Worm (Caenorhabditis elegans) whole organism, mixed stage, embryonic: ENCODE results near the gene F41G3.3.
"Not testable (repeated sequence)": the region's sequence is repeated elsewhere in the genome, so short reads cannot be mapped to it uniquely, and the experiment has no call there.

Experiments
- M03D4.4 ChIP-seq: sonication (generic microtip); optimal IDR thresholded peaks from 2 replicates; lab custom pipeline; 2017; ENCODE audit warnings: mild to moderate bottlenecking, missing genetic modification characterization, missing compliant biosample characterization
- bed-3 ChIP-seq: fragments of 200-800 bp; sonication (Bioruptor generic); optimal IDR thresholded peaks from 3 replicates; lab custom pipeline; 2018; ENCODE audit warnings: mild to moderate bottlenecking, missing genetic modification characterization, moderate library complexity, missing compliant biosample characterization
- ceh-39 ChIP-seq: fragments of 150-350 bp; optimal IDR thresholded peaks from 2 replicates; lab custom pipeline; 2014; ENCODE audit warnings: missing biosample characterization, missing genetic modification characterization
- ceh-43 ChIP-seq: fragments of 200-800 bp; sonication (Bioruptor generic); optimal IDR thresholded peaks from 2 replicates; lab custom pipeline; 2018; ENCODE audit warnings: mild to moderate bottlenecking, missing genetic modification characterization, moderate library complexity, missing compliant biosample characterization
- ces-1 ChIP-seq: fragments of 150-350 bp; optimal IDR thresholded peaks from 2 replicates; lab custom pipeline; 2014; ENCODE audit warnings: missing biosample characterization, missing genetic modification reagents, missing genetic modification characterization
- drap-1 ChIP-seq: fragments of 200-800 bp; sonication (Bioruptor generic); optimal IDR thresholded peaks from 3 replicates; lab custom pipeline; 2018; ENCODE audit warnings: mild to moderate bottlenecking, missing genetic modification characterization, missing compliant biosample characterization
- elt-1 ChIP-seq: sonication (generic microtip); optimal IDR thresholded peaks from 2 replicates; lab custom pipeline; 2017; ENCODE audit warnings: missing genetic modification characterization, mild to moderate bottlenecking, missing compliant biosample characterization, antibody characterized with exemption, moderate library complexity, borderline replicate concordance; ENCODE audit not compliant: insufficient read depth
- ham-2 ChIP-seq: fragments of 200-800 bp; sonication (Bioruptor generic); optimal IDR thresholded peaks from 2 replicates; lab custom pipeline; 2018; ENCODE audit warnings: mild to moderate bottlenecking, missing genetic modification characterization, missing compliant biosample characterization
- hlh-1 ChIP-seq: fragments of 150-350 bp; optimal IDR thresholded peaks from 2 replicates; lab custom pipeline; 2014; ENCODE audit warnings: missing biosample characterization, missing genetic modification reagents, missing genetic modification characterization
- lin-13 ChIP-seq: fragments of 150-350 bp; optimal IDR thresholded peaks from 2 replicates; lab custom pipeline; 2014; ENCODE audit warnings: missing biosample characterization, missing genetic modification characterization
- lin-32 ChIP-seq: fragments of 200-800 bp; sonication (Bioruptor generic); optimal IDR thresholded peaks from 2 replicates; lab custom pipeline; 2018; ENCODE audit warnings: mild to moderate bottlenecking, missing genetic modification characterization, missing compliant biosample characterization
- lsy-2 ChIP-seq: fragments of 150-350 bp; optimal IDR thresholded peaks from 2 replicates; lab custom pipeline; 2014; ENCODE audit warnings: missing biosample characterization, missing genetic modification characterization
- mab-5 ChIP-seq: fragments of 150-350 bp; optimal IDR thresholded peaks from 2 replicates; lab custom pipeline; 2014; ENCODE audit warnings: missing biosample characterization, missing genetic modification characterization
- mep-1 ChIP-seq: fragments of 150-350 bp; optimal IDR thresholded peaks from 2 replicates; lab custom pipeline; 2017; ENCODE audit warnings: missing biosample characterization, missing genetic modification reagents, missing genetic modification characterization, inconsistent platforms
- nhr-2 ChIP-seq: fragments of 150-350 bp; optimal IDR thresholded peaks from 2 replicates; lab custom pipeline; 2014; ENCODE audit warnings: missing biosample characterization, missing genetic modification characterization
- nhr-237 ChIP-seq: fragments of 150-350 bp; optimal IDR thresholded peaks from 2 replicates; lab custom pipeline; 2014; ENCODE audit warnings: missing biosample characterization, missing genetic modification characterization
- nhr-28 ChIP-seq: fragments of 150-350 bp; optimal IDR thresholded peaks from 2 replicates; lab custom pipeline; 2014; ENCODE audit warnings: missing biosample characterization, missing genetic modification characterization
- nhr-76 ChIP-seq: sonication (generic microtip); optimal IDR thresholded peaks from 2 replicates; lab custom pipeline; 2017; ENCODE audit warnings: missing biosample characterization, missing genetic modification characterization
- pha-4 ChIP-seq: fragments of 150-350 bp; optimal IDR thresholded peaks from 2 replicates; lab custom pipeline; 2018; ENCODE audit warnings: missing biosample characterization, missing genetic modification reagents, missing genetic modification characterization
- sem-2 ChIP-seq: fragments of 200-800 bp; sonication (Bioruptor generic); optimal IDR thresholded peaks from 2 replicates; lab custom pipeline; 2018; ENCODE audit warnings: mild to moderate bottlenecking, missing genetic modification characterization, missing compliant biosample characterization
- snpc-4 ChIP-seq: fragments of 150-350 bp; optimal IDR thresholded peaks from 2 replicates; lab custom pipeline; 2014; ENCODE audit warnings: missing biosample characterization, missing genetic modification characterization
- sptf-1 ChIP-seq: sonication (generic microtip); optimal IDR thresholded peaks from 2 replicates; lab custom pipeline; 2017; ENCODE audit warnings: mild to moderate bottlenecking, missing genetic modification characterization, moderate library complexity, missing compliant biosample characterization
- tbx-8 ChIP-seq: fragments of 200-800 bp; sonication (Bioruptor generic); optimal IDR thresholded peaks from 2 replicates; lab custom pipeline; 2018; ENCODE audit warnings: mild to moderate bottlenecking, missing genetic modification characterization, moderate library complexity, missing compliant biosample characterization
- unc-120 ChIP-seq: sonication (generic microtip); optimal IDR thresholded peaks from 2 replicates; lab custom pipeline; 2017; ENCODE audit warnings: missing genetic modification characterization, missing compliant biosample characterization; ENCODE audit not compliant: poor library complexity, severe bottlenecking
- unc-39 ChIP-seq: fragments of 150-350 bp; optimal IDR thresholded peaks from 2 replicates; lab custom pipeline; 2014; ENCODE audit warnings: missing biosample characterization, missing genetic modification characterization
- unc-62 ChIP-seq: fragments of 150-350 bp; optimal IDR thresholded peaks from 2 replicates; lab custom pipeline; 2014; ENCODE audit warnings: missing biosample characterization, missing genetic modification reagents, missing genetic modification characterization
- zip-8 ChIP-seq: fragments of 150-350 bp; optimal IDR thresholded peaks from 2 replicates; lab custom pipeline; 2014; ENCODE audit warnings: missing biosample characterization, missing genetic modification characterization

F41G3.3 gene

ce11 chrII:6764734-6765133, 8.4 kb downstream of the F41G3.3 start, which contains the start of gene nlp-50:
Gene nlp-50 (plus strand): TSS chrII:6765034.
- no peak for TF ChIP-seq ces-1 (GFP tag; lab: Kevin White, UChicago)
- TF ChIP-seq lsy-2 (tag; lab: Kevin White, UChicago), result no peak
- no peak for TF ChIP-seq nhr-28 (tag; lab: Kevin White, UChicago)
- no peak for TF ChIP-seq snpc-4 (tag; lab: Kevin White, UChicago)
- TF ChIP-seq bed-3 (GFP tag; lab: Kevin White, UChicago), result no peak
- no peak for TF ChIP-seq unc-62 (GFP tag; lab: Kevin White, UChicago)
- TF ChIP-seq drap-1, result no peak
- TF ChIP-seq lin-32 (GFP tag; lab: Kevin White, UChicago), result no peak
- TF ChIP-seq unc-120 (tag; lab: Kevin White, UChicago), result no peak
- no peak for TF ChIP-seq sem-2
- no peak for TF ChIP-seq M03D4.4 (tag; lab: Kevin White, UChicago)

ce11 chrII:6768014-6768413, 11.7 kb downstream of the F41G3.3 start, which contains the start of gene F41G3.18:
Gene F41G3.18 (plus strand): TSS chrII:6768314.
- no peak for TF ChIP-seq nhr-237 (tag; lab: Kevin White, UChicago)

ce11 chrII:6770030-6770429, 13.7 kb downstream of the F41G3.3 start:
- TF ChIP-seq tbx-8 (GFP tag; lab: Kevin White, UChicago) (no peak), unc-39 (tag; lab: Kevin White, UChicago) (no peak), drap-1 (no peak), zip-8 (tag; lab: Kevin White, UChicago) (no peak), M03D4.4 (tag; lab: Kevin White, UChicago) (no peak), hlh-1 (tag; lab: Kevin White, UChicago) (no peak), lsy-2 (tag; lab: Kevin White, UChicago) (no peak), pha-4 (tag; lab: Kevin White, UChicago) (no peak), nhr-76 (no peak), sptf-1 (tag; lab: Kevin White, UChicago) (no peak), ceh-43 (GFP tag; lab: Kevin White, UChicago) (no peak), snpc-4 (tag; lab: Kevin White, UChicago) (no peak), lin-32 (GFP tag; lab: Kevin White, UChicago) (no peak), nhr-2 (tag; lab: Kevin White, UChicago) (no peak), elt-1 (tag; lab: Kevin White, UChicago) (no peak), unc-62 (GFP tag; lab: Kevin White, UChicago) (no peak)

ce11 chrII:6772482-6772881, 16.1 kb downstream of the F41G3.3 start:
- TF ChIP-seq pha-4 (tag; lab: Kevin White, UChicago) (no peak), ces-1 (GFP tag; lab: Kevin White, UChicago) (peak; percentile 73), sem-2 (no peak)

ce11 chrII:6775076-6775475, 18.7 kb downstream of the F41G3.3 start, which contains the start of gene agr-1:
Gene agr-1 (minus strand): TSS chrII:6775176.
- TF ChIP-seq ceh-43 (GFP tag; lab: Kevin White, UChicago); zip-8 (tag; lab: Kevin White, UChicago); elt-1 (tag; lab: Kevin White, UChicago): not testable (repeated sequence)

ce11 chrII:6776418-6777034, 20.2 kb downstream of the F41G3.3 start, which contains the start of gene ssup-72:
Gene ssup-72 (plus strand): TSS chrII:6776598.
- no peak for TF ChIP-seq mep-1 (tag; lab: Kevin White, UChicago)
- no peak for TF ChIP-seq sem-2
- TF ChIP-seq unc-39 (tag; lab: Kevin White, UChicago), result no peak
- no peak for TF ChIP-seq ceh-39 (tag; lab: Kevin White, UChicago)
- TF ChIP-seq M03D4.4 (tag; lab: Kevin White, UChicago), result no peak
- peak; percentile 9 for TF ChIP-seq sptf-1 (tag; lab: Kevin White, UChicago)
- peak; percentile 44 for TF ChIP-seq ces-1 (GFP tag; lab: Kevin White, UChicago)
- no peak for TF ChIP-seq elt-1 (tag; lab: Kevin White, UChicago)
- no peak for TF ChIP-seq bed-3 (GFP tag; lab: Kevin White, UChicago)

- TF ChIP-seq nhr-28 (tag; lab: Kevin White, UChicago) (no peak), lin-13 (tag; lab: Kevin White, UChicago) (no peak), mab-5 (no peak), drap-1 (no peak), ham-2 (GFP tag; lab: Kevin White, UChicago) (no peak), M03D4.4 (tag; lab: Kevin White, UChicago) (no peak)
These were observed 22.8 kb downstream of the F41G3.3 start, which contains the start of gene T13C2.7 for ce11 chrII:6779104-6779503. Gene T13C2.7 (plus strand): TSS chrII:6779404.
